Worm (Caenorhabditis elegans) whole organism, midembryonic: ENCODE results near the gene C45B11.6.

Experiments
- cog-1 ChIP-seq: sonication (generic microtip); optimal IDR thresholded peaks from 2 replicates; lab custom pipeline; 2016; ENCODE audit warnings: missing genetic modification characterization, missing compliant biosample characterization
- flt-1 ChIP-seq: fragments of 200-800 bp; sonication (Bioruptor generic); IDR thresholded peaks from 2 replicates; pipeline ENCODE4 v1.3.6; 2022; ENCODE audit warnings: missing genetic modification characterization, missing compliant biosample characterization
- med-1 ChIP-seq: sonication (generic microtip); optimal IDR thresholded peaks from 2 replicates; lab custom pipeline; 2017; ENCODE audit warnings: missing genetic modification characterization, mild to moderate bottlenecking, missing compliant biosample characterization, antibody characterized with exemption, missing genetic modification reagents; ENCODE audit not compliant: insufficient read depth
- ref-1 ChIP-seq: fragments of 200-800 bp; sonication (Bioruptor generic); conservative IDR thresholded peaks from 2 replicates; pipeline ENCODE4 v1.3.6; 2022; ENCODE audit warnings: missing genetic modification reagents, missing genetic modification characterization, missing compliant biosample characterization
- tab-1 ChIP-seq: fragments of 200-800 bp; sonication (Bioruptor generic); IDR thresholded peaks from 2 replicates; pipeline ENCODE4 v1.3.6; 2022; ENCODE audit warnings: missing genetic modification characterization, missing compliant biosample characterization
- ztf-23 ChIP-seq: fragments of 200-800 bp; sonication (Bioruptor generic); IDR thresholded peaks from 2 replicates; pipeline ENCODE4 v1.3.6; 2022; ENCODE audit warnings: missing genetic modification reagents, missing genetic modification characterization, missing compliant biosample characterization

- TF ChIP-seq cog-1 (no peak), ztf-23 (GFP tag; lab: Robert Waterston, UW) (no peak), ref-1 (GFP tag; lab: Robert Waterston, UW) (no peak), tab-1 (no peak), flt-1 (GFP tag; lab: Robert Waterston, UW) (no peak), med-1 (GFP tag; lab: Kevin White, UChicago) (no peak)
Measured at ce11 chrV:11011807-11012206, 32.1 kb upstream of the C45B11.6 start.
